Worm (Caenorhabditis elegans) whole organism, early embryonic: Measurements from ENCODE around the gene dpy-26.

Experiments
- B0310.2 ChIP-seq: sonication (generic microtip); optimal IDR thresholded peaks from 2 replicates; lab custom pipeline; 2016; ENCODE audit warnings: mild to moderate bottlenecking, missing genetic modification characterization, missing compliant biosample characterization
- F13C5.2 ChIP-seq: sonication (generic microtip); optimal IDR thresholded peaks from 2 replicates; lab custom pipeline; 2017; ENCODE audit warnings: mild to moderate bottlenecking, missing genetic modification characterization, inconsistent platforms, missing compliant biosample characterization
- aly-1 ChIP-seq: sonication (generic microtip); optimal IDR thresholded peaks from 2 replicates; lab custom pipeline; 2016; ENCODE audit warnings: missing genetic modification characterization, missing compliant biosample characterization
- ama-1 ChIP-seq: fragments of 150-350 bp; optimal IDR thresholded peaks from 2 replicates; lab custom pipeline; 2014
- ceh-13 ChIP-seq: fragments of 200-800 bp; sonication (Bioruptor generic); optimal IDR thresholded peaks from 2 replicates; lab custom pipeline; 2018; ENCODE audit warnings: mild to moderate bottlenecking, missing genetic modification characterization, missing compliant biosample characterization
- ceh-36 ChIP-seq: sonication (generic microtip); optimal IDR thresholded peaks from 2 replicates; lab custom pipeline; 2016; ENCODE audit warnings: missing genetic modification characterization, inconsistent platforms, missing compliant biosample characterization
- ets-7 ChIP-seq: sonication (generic microtip); optimal IDR thresholded peaks from 2 replicates; lab custom pipeline; 2016; ENCODE audit warnings: missing genotype, missing genetic modification characterization, missing compliant biosample characterization
- flt-1 ChIP-seq: fragments of 200-800 bp; sonication (Bioruptor generic); IDR thresholded peaks from 2 replicates; pipeline ENCODE4 v1.3.6; 2022; ENCODE audit warnings: missing genetic modification characterization, missing compliant biosample characterization
- hmbx-1 ChIP-seq: sonication (generic microtip); optimal IDR thresholded peaks from 2 replicates; lab custom pipeline; 2016; ENCODE audit warnings: mild to moderate bottlenecking, missing genetic modification characterization, missing compliant biosample characterization
- hmg-4 ChIP-seq: fragments of 200-800 bp; sonication (Bioruptor generic); optimal IDR thresholded peaks from 2 replicates; lab custom pipeline; 2018; ENCODE audit warnings: mild to moderate bottlenecking, missing genetic modification characterization, missing compliant biosample characterization
- hnd-1 ChIP-seq: sonication (generic microtip); optimal IDR thresholded peaks from 2 replicates; lab custom pipeline; 2016; ENCODE audit warnings: missing genetic modification characterization, missing compliant biosample characterization
- pes-1 ChIP-seq: fragments of 200-800 bp; sonication (Bioruptor generic); IDR thresholded peaks from 2 replicates; pipeline ENCODE4 v1.3.6; 2022; ENCODE audit warnings: missing genetic modification reagents, missing genetic modification characterization, missing compliant biosample characterization
- scrt-1 ChIP-seq: fragments of 200-800 bp; sonication (Bioruptor generic); IDR thresholded peaks from 2 replicates; pipeline ENCODE4 v1.3.6; 2022; ENCODE audit warnings: missing genetic modification characterization, missing compliant biosample characterization
- sea-1 ChIP-seq: fragments of 200-800 bp; sonication (Bioruptor generic); conservative IDR thresholded peaks from 2 replicates; pipeline ENCODE4 v1.3.6; 2022; ENCODE audit warnings: missing genetic modification characterization, missing compliant biosample characterization
- tbx-11 ChIP-seq: fragments of 200-800 bp; sonication (Bioruptor generic); IDR thresholded peaks from 2 replicates; pipeline ENCODE4 v1.3.6; 2022; ENCODE audit warnings: missing genetic modification characterization, missing compliant biosample characterization
- tbx-37 ChIP-seq: fragments of 200-800 bp; sonication (Bioruptor generic); conservative IDR thresholded peaks from 2 replicates; pipeline ENCODE4 v1.3.6; 2022; ENCODE audit warnings: missing genetic modification reagents, missing genetic modification characterization, missing compliant biosample characterization
- tra-4 ChIP-seq: sonication (generic microtip); optimal IDR thresholded peaks from 2 replicates; lab custom pipeline; 2017; ENCODE audit warnings: missing genetic modification characterization, missing compliant biosample characterization

dpy-26 gene

DNA sequence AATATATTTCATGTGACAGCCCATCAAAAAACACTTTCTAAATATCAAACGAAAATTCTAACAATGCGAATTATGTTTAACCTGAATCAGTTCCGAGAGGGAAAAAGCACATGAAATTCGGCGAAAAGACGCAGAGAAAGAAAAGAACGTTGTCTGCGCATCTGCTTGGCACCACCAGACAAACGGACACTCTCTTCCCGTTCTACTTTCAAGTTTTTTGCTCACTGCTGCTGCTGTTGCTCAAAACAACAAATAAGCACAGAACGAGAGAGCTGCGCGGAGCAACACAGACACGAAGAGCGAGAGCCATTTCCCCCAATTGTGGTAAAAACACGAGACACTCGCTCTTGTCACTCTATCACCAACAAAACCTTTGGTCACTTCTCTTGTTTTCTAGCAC is 13.7 kb upstream of the dpy-26 start:
- TF ChIP-seq ceh-36 (tag; lab: Kevin White, UChicago) (no peak), B0310.2 (tag; lab: Kevin White, UChicago) (no peak), F13C5.2 (tag; lab: Kevin White, UChicago) (no peak), scrt-1 (no peak), hmg-4 (GFP tag; lab: Kevin White, UChicago) (no peak), ets-7 (tag; lab: Kevin White, UChicago) (no peak), pes-1 (no peak)

DNA sequence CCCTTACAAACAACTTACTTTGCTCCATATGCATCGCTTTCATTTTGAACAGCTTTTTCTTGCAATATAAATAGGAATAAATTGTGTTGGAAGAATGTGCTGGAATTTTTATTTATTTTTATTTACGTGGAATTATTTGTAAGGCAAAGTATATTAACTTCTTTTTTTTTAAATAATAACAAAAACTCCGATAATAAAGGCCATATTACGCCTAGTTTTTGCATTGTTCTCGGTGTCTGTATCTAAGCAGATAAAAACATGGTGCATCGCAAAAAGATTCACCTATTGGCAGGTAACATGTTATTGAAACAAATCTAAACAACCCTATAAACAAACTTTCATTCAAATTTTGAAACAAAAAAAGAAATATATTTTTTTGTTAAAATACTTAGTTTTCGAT is 12.2 kb upstream of the dpy-26 start, which contains the start of gene C25G4.8:
Gene C25G4.8, minus strand, starts transcription at position 101 of the 400 bp plus-strand sequence.
- TF ChIP-seq F13C5.2 (tag; lab: Kevin White, UChicago) (no peak), hmg-4 (GFP tag; lab: Kevin White, UChicago) (no peak), tbx-11 (GFP tag; lab: Robert Waterston, UW) (no peak)

DNA sequence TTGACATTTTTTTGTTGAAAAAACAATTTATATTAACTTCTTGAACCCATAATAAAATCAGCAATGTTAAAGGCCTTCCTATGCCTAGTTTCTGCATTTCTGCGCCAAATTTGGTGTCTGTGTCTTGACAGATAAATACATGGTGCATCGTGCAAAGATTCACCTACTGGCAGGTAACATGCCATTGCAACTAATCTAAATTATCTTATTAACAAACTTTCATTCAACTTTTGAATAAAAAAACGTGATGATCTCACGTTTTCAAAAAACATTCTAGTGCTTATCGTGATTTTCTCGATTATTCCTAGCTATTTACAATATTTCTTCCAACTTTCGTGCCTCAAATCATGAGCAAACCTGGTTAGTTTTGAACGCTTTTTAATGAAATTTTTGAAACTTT is 5.5 kb upstream of the dpy-26 start, which contains the start of gene C25G4.7:
Gene C25G4.7, plus strand, starts transcription at position 301 of the 400 bp plus-strand sequence.
- TF ChIP-seq B0310.2 (tag; lab: Kevin White, UChicago) (no peak), pes-1 (no peak), F13C5.2 (tag; lab: Kevin White, UChicago) (no peak), tbx-37 (GFP tag; lab: Robert Waterston, UW) (no peak), flt-1 (GFP tag; lab: Robert Waterston, UW) (no peak)

DNA sequence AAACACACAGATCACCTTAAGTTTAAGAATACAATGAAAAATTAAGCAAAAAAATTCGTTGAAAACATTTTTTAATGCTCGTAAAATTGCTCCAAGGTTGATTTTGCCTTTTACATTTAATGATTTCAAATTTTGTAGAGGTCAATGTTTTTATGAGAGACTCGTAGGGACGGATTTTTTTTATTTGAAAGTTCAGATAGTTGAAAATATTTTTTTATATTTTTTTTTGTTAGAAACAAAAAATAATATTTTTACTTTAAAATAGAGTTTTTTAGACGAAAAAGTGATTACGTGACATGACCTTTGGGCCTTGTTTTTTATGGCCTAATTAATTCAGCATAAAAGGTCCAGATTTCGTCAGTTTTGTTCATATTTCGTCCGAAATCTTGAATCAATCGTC is 3.6 kb upstream of the dpy-26 start, which contains the start of gene smz-1:
Gene smz-1, plus strand, starts transcription at position 301 of the 400 bp plus-strand sequence.
- TF ChIP-seq hmbx-1 (tag; lab: Kevin White, UChicago) (no peak), hnd-1 (tag; lab: Kevin White, UChicago) (no peak), tra-4 (tag; lab: Kevin White, UChicago) (no peak), ceh-36 (tag; lab: Kevin White, UChicago) (no peak), aly-1 (tag; lab: Kevin White, UChicago) (no peak), pes-1 (no peak), scrt-1 (no peak), ama-1 (no peak), ets-7 (tag; lab: Kevin White, UChicago) (no peak), ceh-13 (GFP tag; lab: Kevin White, UChicago) (no peak)

DNA sequence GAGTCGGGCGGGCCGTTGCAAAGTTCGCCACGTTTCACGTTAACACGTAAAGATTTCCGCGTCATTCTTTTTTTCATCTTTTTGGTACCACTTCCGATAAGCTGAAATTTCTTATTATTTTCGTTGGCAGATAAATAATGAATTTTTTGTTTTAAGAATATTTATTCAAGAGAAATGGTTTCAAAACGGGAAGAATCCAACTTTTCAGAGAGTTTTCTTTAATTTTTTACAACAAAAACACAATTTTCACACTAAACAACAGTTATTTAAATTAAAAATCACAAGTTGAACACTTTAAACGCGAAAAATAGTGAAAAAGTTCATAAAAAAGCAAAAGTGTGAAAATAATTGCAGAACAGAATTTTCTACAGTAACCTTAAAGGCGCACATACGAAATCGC is 3.0 kb upstream of the dpy-26 start, which contains the start of gene spe-44:
Gene spe-44, minus strand, starts transcription at position 101 of the 400 bp plus-strand sequence.
- TF ChIP-seq sea-1: no peak
- TF ChIP-seq ets-7 (tag; lab: Kevin White, UChicago): no peak
- no peak for TF ChIP-seq pes-1
- TF ChIP-seq hmg-4 (GFP tag; lab: Kevin White, UChicago): no peak
- TF ChIP-seq ceh-36 (tag; lab: Kevin White, UChicago): no peak
- no peak for TF ChIP-seq hmbx-1 (tag; lab: Kevin White, UChicago)
- TF ChIP-seq scrt-1: no peak
- no peak for TF ChIP-seq aly-1 (tag; lab: Kevin White, UChicago)
- TF ChIP-seq tra-4 (tag; lab: Kevin White, UChicago): no peak
- no peak for TF ChIP-seq tbx-11 (GFP tag; lab: Robert Waterston, UW)
- no peak for TF ChIP-seq B0310.2 (tag; lab: Kevin White, UChicago)
- TF ChIP-seq ceh-13 (GFP tag; lab: Kevin White, UChicago): no peak
- TF ChIP-seq F13C5.2 (tag; lab: Kevin White, UChicago): no peak
- TF ChIP-seq flt-1 (GFP tag; lab: Robert Waterston, UW): no peak
- TF ChIP-seq hnd-1 (tag; lab: Kevin White, UChicago): no peak
- no peak for TF ChIP-seq tbx-37 (GFP tag; lab: Robert Waterston, UW)
- TF ChIP-seq ama-1: no peak

DNA sequence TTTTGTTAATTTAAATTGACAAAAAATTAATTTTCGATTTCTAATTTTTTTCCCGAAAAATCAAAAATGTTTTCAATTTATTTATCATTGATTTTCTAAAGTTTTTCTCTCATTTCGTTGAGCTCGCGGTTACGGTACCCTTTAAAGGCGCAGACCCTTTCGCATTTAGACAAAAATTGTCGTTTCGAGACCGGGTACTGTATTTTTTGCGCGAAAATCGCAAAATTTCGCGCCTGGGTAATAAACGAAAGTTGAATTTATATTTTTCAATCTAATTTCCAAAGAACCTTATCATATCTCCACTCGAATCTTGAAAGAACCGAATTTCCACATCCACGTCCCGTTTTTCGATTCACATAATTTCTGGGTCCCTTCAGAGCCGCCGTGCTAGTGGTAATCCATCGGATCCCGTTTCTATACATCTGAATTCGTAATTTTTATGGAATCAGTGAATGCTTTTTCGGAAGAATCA is 5.6 kb downstream of the dpy-26 start, which contains the start of gene C25G4.3:
Gene C25G4.3, minus strand, starts transcription at position 422 of the 472 bp plus-strand sequence.
- TF ChIP-seq ama-1 (no peak), B0310.2 (tag; lab: Kevin White, UChicago) (no peak), hmbx-1 (tag; lab: Kevin White, UChicago) (no peak), tbx-11 (GFP tag; lab: Robert Waterston, UW) (no peak), sea-1 (no peak)

DNA sequence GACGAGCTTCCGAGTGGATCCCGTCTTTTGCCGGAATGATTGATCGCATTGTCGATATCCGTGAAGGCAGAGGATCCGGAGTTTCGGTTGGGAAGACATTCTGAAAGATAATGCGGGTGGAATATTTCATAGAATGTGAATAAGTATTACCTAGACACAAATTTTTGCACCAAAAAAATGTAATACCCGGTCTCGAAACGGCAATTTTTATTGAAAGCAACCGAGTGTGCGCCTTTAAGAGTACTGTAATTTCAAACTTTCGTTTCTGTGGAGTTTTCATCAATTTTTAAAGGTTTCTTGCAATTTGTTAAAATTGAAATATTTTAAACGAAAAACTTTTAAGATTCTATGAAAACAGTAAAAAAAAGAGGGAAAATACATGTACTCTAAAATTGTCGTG is 7.2 kb downstream of the dpy-26 start, which contains the start of gene C25G4.2:
Gene C25G4.2, minus strand, starts transcription at position 100 of the 400 bp plus-strand sequence.
- TF ChIP-seq scrt-1 (no peak), F13C5.2 (tag; lab: Kevin White, UChicago) (no peak), ets-7 (tag; lab: Kevin White, UChicago) (no peak), tra-4 (tag; lab: Kevin White, UChicago) (no peak), pes-1 (no peak), hmbx-1 (tag; lab: Kevin White, UChicago) (no peak), tbx-37 (GFP tag; lab: Robert Waterston, UW) (no peak), ceh-13 (GFP tag; lab: Kevin White, UChicago) (no peak)

DNA sequence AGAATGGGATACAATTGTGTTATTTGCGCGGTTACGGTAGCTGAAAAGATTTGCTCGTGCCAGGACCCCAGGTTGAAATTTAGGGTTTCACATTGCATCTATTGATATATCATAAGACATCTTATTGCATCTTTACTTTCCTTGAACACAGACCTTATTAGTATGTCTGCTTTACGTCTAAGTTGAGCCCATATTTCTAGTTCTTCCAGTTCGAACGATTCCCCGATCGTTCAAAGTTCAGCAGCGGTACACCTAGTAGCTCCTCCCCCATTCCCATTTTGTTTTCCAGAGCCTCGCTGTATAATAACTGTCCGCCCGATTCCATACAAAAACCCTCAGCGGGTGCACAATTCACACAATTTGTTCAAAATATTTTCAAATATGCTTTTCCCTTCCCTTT is 9.4 kb downstream of the dpy-26 start, which contains the start of gene C25G4.17:
Gene C25G4.17, plus strand, starts transcription at position 301 of the 400 bp plus-strand sequence.
- TF ChIP-seq sea-1: no peak
- no peak for TF ChIP-seq tbx-11 (GFP tag; lab: Robert Waterston, UW)
- no peak for TF ChIP-seq ceh-36 (tag; lab: Kevin White, UChicago)
- TF ChIP-seq ama-1: no peak
- TF ChIP-seq B0310.2 (tag; lab: Kevin White, UChicago): no peak
- no peak for TF ChIP-seq F13C5.2 (tag; lab: Kevin White, UChicago)
- TF ChIP-seq scrt-1: no peak
- TF ChIP-seq tbx-37 (GFP tag; lab: Robert Waterston, UW): no peak
